Fruit fly (Drosophila melanogaster) whole organism, wandering third instar larva: ENCODE results near the gene CG31441.
A peak's percentile ranks its signal among the peaks of the same experiment; 100 is the strongest.

Source experiments
- CG32264 ChIP-seq: fragments of 200-800 bp; sonication (Bioruptor generic); optimal IDR thresholded peaks from 2 replicates; lab custom pipeline; 2016; ENCODE audit warnings: missing biosample characterization, missing genetic modification characterization
- CG9705 ChIP-seq: fragments of 200-800 bp; sonication (Bioruptor generic); optimal IDR thresholded peaks from 2 replicates; lab custom pipeline; 2018; ENCODE audit warnings: missing biosample characterization, mild to moderate bottlenecking, missing genetic modification characterization
- CrebA ChIP-seq: fragments of 200-800 bp; sonication (Bioruptor generic); optimal IDR thresholded peaks from 2 replicates; lab custom pipeline; 2016; ENCODE audit warnings: missing biosample characterization, mild to moderate bottlenecking, missing genetic modification characterization, borderline replicate concordance
- Dfd ChIP-seq: fragments of >200 bp; optimal IDR thresholded peaks from 2 replicates; lab custom pipeline; 2017; ENCODE audit warnings: missing biosample characterization, missing genetic modification characterization
- Dif ChIP-seq: fragments of 200-275, 200-300 bp; sonication (Bioruptor generic); optimal IDR thresholded peaks from 2 replicates; lab custom pipeline; 2018; ENCODE audit warnings: missing biosample characterization, missing genetic modification characterization; ENCODE audit not compliant: partially characterized antibody
- HLH106 ChIP-seq: fragments of 200-800 bp; optimal IDR thresholded peaks from 3 replicates; lab custom pipeline; 2019; ENCODE audit warnings: missing biosample characterization, mild to moderate bottlenecking, missing genetic modification characterization, moderate library complexity
- Hnf4 ChIP-seq: fragments of 200-800 bp; sonication (Bioruptor generic); optimal IDR thresholded peaks from 2 replicates; lab custom pipeline; 2016; ENCODE audit warnings: missing biosample characterization, mild to moderate bottlenecking, missing genetic modification characterization
- Hr78 ChIP-seq: fragments of >200 bp; optimal IDR thresholded peaks from 2 replicates; lab custom pipeline; 2017; ENCODE audit warnings: missing biosample characterization, missing genetic modification characterization
- Hr83 ChIP-seq: fragments of 200-300 bp; sonication (Bioruptor generic); optimal IDR thresholded peaks from 2 replicates; lab custom pipeline; 2016; ENCODE audit warnings: missing biosample characterization, mild to moderate bottlenecking, missing genetic modification characterization, moderate library complexity; ENCODE audit not compliant: poor library complexity, severe bottlenecking
- Jra ChIP-seq: sonication (Bioruptor generic); optimal IDR thresholded peaks from 2 replicates; lab custom pipeline; 2016; ENCODE audit warnings: missing biosample characterization, missing genetic modification characterization
- Mio ChIP-seq: sonication (Bioruptor generic); optimal IDR thresholded peaks from 2 replicates; lab custom pipeline; 2016; ENCODE audit warnings: missing biosample characterization, missing genetic modification characterization
- Myc ChIP-seq: fragments of >200 bp; optimal IDR thresholded peaks from 2 replicates; lab custom pipeline; 2017
- N ChIP-seq: fragments of >200 bp; optimal IDR thresholded peaks from 2 replicates; lab custom pipeline; 2018; ENCODE audit warnings: missing biosample characterization, missing external identifiers, missing genetic modification characterization
- OdsH ChIP-seq: fragments of 200-800 bp; sonication (Bioruptor generic); optimal IDR thresholded peaks from 2 replicates; lab custom pipeline; 2016; ENCODE audit warnings: missing biosample characterization, mild to moderate bottlenecking, missing genetic modification characterization
- Rel ChIP-seq, 2 experiments: fragments of 200-800 bp; sonication (Bioruptor generic) in 1 of 2; optimal IDR thresholded peaks; 2 replicates in 1 of 2; 3 replicates in 1 of 2; lab custom pipeline; 2016 to 2019; ENCODE audit warnings: mild to moderate bottlenecking in 2 of 2, missing biosample characterization in 2 of 2, missing genetic modification characterization in 2 of 2, moderate library complexity in 1 of 2
- Sp1 ChIP-seq: fragments of 200-800 bp; sonication (Bioruptor generic); optimal IDR thresholded peaks from 3 replicates; lab custom pipeline; 2019; ENCODE audit warnings: missing biosample characterization, mild to moderate bottlenecking, missing genetic modification characterization, moderate library complexity
- Vsx2 ChIP-seq: fragments of 200-300, 225-300 bp; sonication (Bioruptor generic); optimal IDR thresholded peaks from 2 replicates; lab custom pipeline; 2018; ENCODE audit warnings: missing biosample characterization, missing genetic modification characterization; ENCODE audit not compliant: partially characterized antibody
- br ChIP-seq: fragments of 200-800 bp; sonication (Bioruptor generic); optimal IDR thresholded peaks from 2 replicates; lab custom pipeline; 2016; ENCODE audit warnings: missing biosample characterization, missing genetic modification characterization
- brk ChIP-seq: fragments of 200-800 bp; sonication (Bioruptor generic); optimal IDR thresholded peaks from 2 replicates; lab custom pipeline; 2016; ENCODE audit warnings: missing biosample characterization, mild to moderate bottlenecking, missing genetic modification characterization
- dl ChIP-seq, 2 experiments: fragments of 175-275, 200-275 bp in 1 of 2; fragments of 200-275 bp in 1 of 2; sonication (Bioruptor generic); optimal IDR thresholded peaks; lab custom pipeline; 2018; ENCODE audit warnings: mild to moderate bottlenecking in 2 of 2, missing biosample characterization in 2 of 2, missing genetic modification characterization in 2 of 2, moderate library complexity in 2 of 2; ENCODE audit not compliant: partially characterized antibody in 2 of 2, insufficient read depth in 1 of 2
- dmrt93B ChIP-seq: fragments of 200-800 bp; sonication (Bioruptor generic); optimal IDR thresholded peaks from 2 replicates; lab custom pipeline; 2018; ENCODE audit warnings: missing biosample characterization, mild to moderate bottlenecking, missing genetic modification characterization
- foxo ChIP-seq, 2 experiments: fragments of 200-800 bp; sonication (Bioruptor generic); optimal IDR thresholded peaks; 2 replicates in 1 of 2; 3 replicates in 1 of 2; lab custom pipeline; 2016 to 2017; ENCODE audit warnings: missing biosample characterization in 2 of 2, missing genetic modification characterization in 2 of 2
- fru ChIP-seq: fragments of 200-800 bp; sonication (Bioruptor generic); optimal IDR thresholded peaks from 3 replicates; lab custom pipeline; 2016; ENCODE audit warnings: missing biosample characterization, mild to moderate bottlenecking, missing genetic modification characterization
- jim ChIP-seq: fragments of 175-275, 200-325 bp; sonication (Bioruptor generic); optimal IDR thresholded peaks from 2 replicates; lab custom pipeline; 2016; ENCODE audit warnings: missing biosample characterization, mild to moderate bottlenecking, missing genetic modification characterization
- lola ChIP-seq: fragments of >200 bp; optimal IDR thresholded peaks from 2 replicates; lab custom pipeline; 2017; ENCODE audit warnings: missing biosample characterization, missing genetic modification characterization
- pan ChIP-seq: fragments of >200 bp; optimal IDR thresholded peaks from 2 replicates; lab custom pipeline; 2017
- sage ChIP-seq: fragments of 200-800 bp; sonication (Bioruptor generic); optimal IDR thresholded peaks from 2 replicates; lab custom pipeline; 2016; ENCODE audit warnings: missing biosample characterization, mild to moderate bottlenecking, missing genetic modification characterization
- sv ChIP-seq: fragments of 200-800 bp; sonication (Bioruptor generic); optimal IDR thresholded peaks from 3 replicates; lab custom pipeline; 2016; ENCODE audit warnings: missing biosample characterization, missing genetic modification characterization
- tai ChIP-seq: sonication (Bioruptor generic); optimal IDR thresholded peaks from 2 replicates; lab custom pipeline; 2016; ENCODE audit warnings: missing biosample characterization, missing genetic modification characterization
- usp ChIP-seq: fragments of >200 bp; optimal IDR thresholded peaks from 2 replicates; lab custom pipeline; 2017; ENCODE audit warnings: missing biosample characterization, missing genetic modification characterization

Gene CG31441

DNA sequence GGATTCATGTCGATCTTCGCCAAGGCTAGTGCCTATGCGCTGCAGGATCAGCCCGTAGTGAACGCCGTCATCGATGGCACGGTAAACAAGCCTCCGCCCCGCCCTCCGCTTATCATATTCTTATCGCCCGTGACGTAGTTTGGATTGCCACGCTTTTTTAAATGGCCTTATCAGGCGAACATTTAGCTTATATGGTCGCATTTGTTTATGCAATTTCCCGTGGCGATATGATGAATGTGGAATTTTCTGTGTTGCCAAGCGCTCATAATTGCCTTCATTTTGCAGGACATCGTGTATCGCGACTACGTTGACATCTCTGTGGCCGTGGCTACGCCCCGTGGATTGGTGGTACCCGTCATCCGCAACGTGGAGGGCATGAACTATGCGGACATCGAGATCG, 9.7 kb downstream of the CG31441 start:
- TF ChIP-seq jim (GFP tag; lab: Kevin White, UChicago) (no peak), CG9705 (no peak), foxo (GFP tag; optimal IDR thresholded peaks at IDR 0.05; lab: Kevin White, UChicago) (no peak)

DNA sequence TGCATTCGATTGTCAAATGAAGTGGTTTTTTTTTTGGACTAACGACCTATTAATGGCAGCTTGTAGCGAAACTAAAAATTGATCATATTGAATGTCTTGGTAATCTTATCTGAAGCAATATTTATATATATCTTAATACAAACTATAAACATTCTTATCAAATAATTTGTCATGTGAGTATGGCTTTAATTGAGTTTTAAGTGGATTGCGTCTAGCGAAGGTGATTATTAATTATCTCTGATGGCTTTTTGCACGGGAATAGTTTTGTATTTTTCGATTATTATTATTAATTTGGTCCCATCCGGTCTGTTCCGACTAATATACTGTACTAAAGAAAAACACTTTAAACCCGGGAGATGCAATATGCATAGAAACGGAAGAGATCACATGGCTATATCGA, 10.8 kb downstream of the CG31441 start:
- no peak for TF ChIP-seq HLH106 (tag; lab: Kevin White, UChicago)
- no peak for TF ChIP-seq Rel (GFP tag; optimal IDR thresholded peaks at IDR 0.05; lab: Kevin White, UChicago)
- TF ChIP-seq Rel (tag; optimal IDR thresholded peaks at IDR 0.05; lab: Kevin White, UChicago): no peak
- no peak for TF ChIP-seq tai
- TF ChIP-seq Dfd (GFP tag; lab: Kevin White, UChicago): no peak
- TF ChIP-seq Jra: no peak
- TF ChIP-seq Myc: no peak
- TF ChIP-seq usp (GFP tag; lab: Kevin White, UChicago): no peak

DNA sequence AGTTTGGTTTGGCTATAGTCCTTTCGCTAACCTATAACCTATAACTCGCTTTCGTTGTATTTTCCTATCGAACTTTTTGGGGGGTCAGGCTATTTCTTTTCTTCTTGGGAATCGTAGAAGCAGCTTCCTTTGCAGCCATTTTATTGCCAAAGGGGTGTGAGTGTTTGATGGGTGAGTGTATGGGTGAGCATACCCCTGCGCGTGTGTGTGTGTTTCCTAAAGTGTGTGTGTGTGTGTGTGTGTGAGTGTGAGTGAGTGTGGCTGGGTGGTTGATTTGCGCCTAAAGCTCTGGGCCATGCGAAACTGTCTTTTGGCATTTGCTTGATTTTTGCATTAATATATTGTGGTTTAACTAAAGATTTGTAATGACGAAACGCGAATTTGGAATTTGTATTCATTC, 17.7 kb downstream of the CG31441 start:
- no peak for TF ChIP-seq sv (GFP tag; lab: Kevin White, UChicago)
- TF ChIP-seq Dfd (GFP tag; lab: Kevin White, UChicago): peak; percentile 66
- no peak for TF ChIP-seq HLH106 (tag; lab: Kevin White, UChicago)

DNA sequence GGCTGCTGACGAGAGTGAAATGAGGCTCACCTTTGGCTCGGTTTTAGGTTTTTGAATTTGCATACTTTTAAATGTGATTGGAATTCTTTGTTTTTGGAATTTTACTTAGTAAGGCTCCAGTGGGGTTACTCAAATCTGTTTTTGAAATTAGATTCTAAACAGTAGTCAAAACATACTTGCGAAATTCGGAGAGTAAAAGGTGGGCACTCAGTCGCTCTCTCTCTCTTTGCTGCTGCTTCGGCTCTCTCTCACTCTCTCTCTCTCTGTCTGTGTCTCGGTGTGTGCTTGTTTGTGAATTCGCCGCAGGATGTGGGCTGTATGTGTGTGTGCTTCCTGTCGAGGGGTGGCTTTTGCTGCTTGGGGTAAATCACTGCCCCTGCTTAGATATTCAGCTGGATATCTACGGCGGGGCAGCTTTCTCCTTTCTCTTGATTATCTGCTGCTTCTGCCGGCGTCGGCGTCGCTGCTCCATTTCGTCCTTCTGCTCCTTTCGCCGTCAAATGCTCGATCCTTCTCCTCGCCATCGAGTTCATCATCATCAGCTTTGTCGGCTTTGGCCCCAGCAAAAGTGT, 18.4 kb downstream of the CG31441 start:
- TF ChIP-seq Dif (GFP tag; lab: Kevin White, UChicago): peak; percentile 24
- TF ChIP-seq CG32264: no peak

DNA sequence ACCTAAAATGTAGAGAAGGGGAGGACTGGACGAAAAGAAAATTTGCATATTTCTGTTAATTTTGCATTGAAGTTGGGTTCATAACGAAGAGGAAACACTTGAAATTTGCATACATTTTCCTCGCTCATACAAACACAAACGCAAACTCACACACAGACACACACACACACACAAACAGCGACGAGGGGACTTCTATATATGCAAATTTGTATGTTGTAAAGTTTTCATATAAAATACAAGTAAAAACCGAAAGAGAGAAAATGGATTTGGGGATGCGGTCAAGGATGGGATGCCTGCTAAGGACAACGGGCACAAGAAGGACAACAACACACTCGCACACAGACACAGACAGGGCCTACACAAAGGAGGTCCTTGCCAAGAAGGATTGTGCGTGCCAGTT, 21.5 kb downstream of the CG31441 start:
- no peak for TF ChIP-seq Hnf4 (GFP tag; lab: Kevin White, UChicago)
- no peak for TF ChIP-seq OdsH (GFP tag; lab: Kevin White, UChicago)
- TF ChIP-seq usp (GFP tag; lab: Kevin White, UChicago): no peak
- no peak for TF ChIP-seq sv (GFP tag; lab: Kevin White, UChicago)
- TF ChIP-seq brk (GFP tag; lab: Kevin White, UChicago): no peak
- TF ChIP-seq N (GFP tag; lab: Kevin White, UChicago): no peak
- TF ChIP-seq fru: no peak
- TF ChIP-seq Dfd (GFP tag; lab: Kevin White, UChicago): no peak
- no peak for TF ChIP-seq jim (GFP tag; lab: Kevin White, UChicago)
- no peak for TF ChIP-seq Sp1 (GFP tag; lab: Kevin White, UChicago)
- TF ChIP-seq sage (GFP tag; lab: Kevin White, UChicago): no peak

DNA sequence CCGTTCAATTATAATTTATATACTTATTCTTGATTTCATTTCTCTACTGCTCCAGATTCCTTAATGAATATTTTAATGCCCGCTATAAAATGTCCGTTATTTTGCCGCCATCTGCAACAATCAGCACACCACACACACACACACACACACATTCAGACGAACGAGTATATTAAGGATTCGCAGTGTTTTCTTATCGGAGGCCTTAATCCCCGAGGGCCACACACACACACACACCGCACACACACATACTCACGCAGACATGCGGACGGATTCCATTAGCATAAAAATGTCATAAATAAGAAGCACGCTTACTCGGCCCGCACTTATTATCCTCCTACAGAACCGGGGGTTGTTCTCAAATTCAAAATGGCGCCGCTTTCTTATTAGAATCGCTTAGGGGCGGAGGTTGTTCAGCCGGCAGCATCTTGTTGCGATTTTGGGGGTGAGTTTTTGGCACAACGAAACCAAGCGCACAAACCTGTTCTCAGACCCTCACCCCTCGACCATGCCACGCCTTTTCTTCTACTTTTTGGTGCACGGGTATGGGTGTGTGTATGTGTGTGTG, 25.0 kb downstream of the CG31441 start:
- TF ChIP-seq Dfd (GFP tag; lab: Kevin White, UChicago) (peak; percentile 62), N (GFP tag; lab: Kevin White, UChicago) (no peak)

DNA sequence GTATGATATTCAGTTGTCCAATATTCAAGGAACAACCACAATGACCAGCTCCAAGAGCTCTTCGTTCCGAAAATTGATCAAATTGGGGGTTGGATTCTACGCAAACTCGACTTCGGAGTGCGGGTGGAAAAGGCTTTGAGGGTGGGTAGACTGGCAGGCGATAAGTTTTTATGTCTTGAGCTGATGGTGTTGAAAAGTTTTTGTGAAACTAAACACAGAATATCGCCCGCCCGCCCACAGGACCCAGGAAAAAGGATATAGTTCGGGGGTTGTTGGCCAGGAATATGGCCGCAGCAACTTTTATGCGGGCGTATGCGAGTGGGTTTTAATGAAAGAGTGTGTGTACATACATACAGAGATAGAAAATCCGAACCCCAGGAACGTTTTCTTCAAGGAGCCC, 27.5 kb downstream of the CG31441 start:
- TF ChIP-seq usp (GFP tag; lab: Kevin White, UChicago) (no peak), Hr83 (GFP tag; lab: Kevin White, UChicago) (no peak), pan (lab: Kevin White, UChicago) (no peak), br (no peak), dmrt93B (GFP tag; lab: Kevin White, UChicago) (no peak), sv (GFP tag; lab: Kevin White, UChicago) (no peak), dl (GFP tag; optimal IDR thresholded peaks at IDR 0.05; lab: Kevin White, UChicago; ENCODE audit: insufficient read depth in 1 of 2, partially characterized antibody in 2 of 2) (no peak), Dif (GFP tag; lab: Kevin White, UChicago) (no peak), Mio (GFP tag; lab: Kevin White, UChicago) (no peak), sage (GFP tag; lab: Kevin White, UChicago) (no peak), tai (no peak), lola (GFP tag; lab: Kevin White, UChicago) (no peak), fru (no peak), Hr78 (GFP tag; lab: Kevin White, UChicago) (no peak), CG9705 (no peak), CrebA (no peak), OdsH (GFP tag; lab: Kevin White, UChicago) (no peak), Vsx2 (GFP tag; lab: Kevin White, UChicago) (no peak), Dfd (GFP tag; lab: Kevin White, UChicago) (no peak)
